Worm (Caenorhabditis elegans) whole organism, young adult: ENCODE measurements around the gene cng-3.
A peak's percentile ranks its signal among the peaks of the same experiment; 100 is the strongest.

ENCODE experiments used
- B0019.2 ChIP-seq: fragments of 200-800 bp; sonication (Bioruptor generic); conservative IDR thresholded peaks from 2 replicates; pipeline ENCODE4 v1.3.6; 2022; ENCODE audit warnings: missing genetic modification reagents, missing genetic modification characterization, missing compliant biosample characterization
- B0336.3 ChIP-seq: fragments of 200-800 bp; sonication (Bioruptor generic); IDR thresholded peaks from 2 replicates; pipeline ENCODE4 v1.3.6; 2022; ENCODE audit warnings: missing genetic modification characterization, missing compliant biosample characterization
- C17E4.6 ChIP-seq: fragments of 200-800 bp; sonication (Bioruptor generic); IDR thresholded peaks from 2 replicates; pipeline ENCODE4 v1.3.6; 2022; ENCODE audit warnings: missing genetic modification reagents, missing genetic modification characterization, missing compliant biosample characterization
- F33H1.4 ChIP-seq: fragments of 200-800 bp; sonication (Bioruptor generic); IDR thresholded peaks from 2 replicates; pipeline ENCODE4 v1.3.6; 2022; ENCODE audit warnings: missing genetic modification reagents, missing genetic modification characterization, missing compliant biosample characterization
- Y56A3A.18 ChIP-seq: fragments of 200-800 bp; sonication (Bioruptor generic); IDR thresholded peaks from 2 replicates; pipeline ENCODE4 v1.3.6; 2022; ENCODE audit warnings: missing genetic modification reagents, missing genetic modification characterization, missing compliant biosample characterization
- Y79H2A.3 ChIP-seq: fragments of 200-800 bp; sonication (Bioruptor generic); conservative IDR thresholded peaks from 2 replicates; pipeline ENCODE4 v1.3.6; 2022; ENCODE audit warnings: missing genetic modification reagents, missing genetic modification characterization, missing compliant biosample characterization
- ZK185.1 ChIP-seq: sonication (generic microtip); optimal IDR thresholded peaks from 2 replicates; lab custom pipeline; 2016; ENCODE audit warnings: mild to moderate bottlenecking, missing genetic modification characterization, missing compliant biosample characterization; ENCODE audit not compliant: poor library complexity, severe bottlenecking
- atf-7 ChIP-seq: sonication (generic microtip); optimal IDR thresholded peaks from 2 replicates; lab custom pipeline; 2017; ENCODE audit warnings: mild to moderate bottlenecking, missing genetic modification characterization, missing compliant biosample characterization
- athp-1 ChIP-seq: sonication (generic microtip); optimal IDR thresholded peaks from 2 replicates; lab custom pipeline; 2017; ENCODE audit warnings: mild to moderate bottlenecking, missing genetic modification characterization, missing compliant biosample characterization
- attf-6 ChIP-seq: fragments of 200-800 bp; sonication (Bioruptor generic); IDR thresholded peaks from 2 replicates; pipeline ENCODE4 v1.3.6; 2022; ENCODE audit warnings: missing genetic modification reagents, missing genetic modification characterization, missing compliant biosample characterization
- cebp-1 ChIP-seq, 2 experiments: fragments of 200-800 bp in 1 of 2; sonication (Bioruptor generic) in 1 of 2; sonication (generic microtip) in 1 of 2; IDR thresholded peaks in 1 of 2; optimal IDR thresholded peaks in 1 of 2; 2 replicates each; pipeline versions ENCODE4 v1.3.6 to Lab custom; 2017 to 2022; ENCODE audit warnings: missing compliant biosample characterization in 2 of 2, missing genetic modification characterization in 2 of 2, mild to moderate bottlenecking in 1 of 2, missing genetic modification reagents in 1 of 2, moderate library complexity in 1 of 2
- ceh-58 ChIP-seq: fragments of 200-800 bp; sonication (Bioruptor generic); IDR thresholded peaks from 2 replicates; pipeline ENCODE4 v1.3.6; 2022; ENCODE audit warnings: missing genetic modification characterization, missing compliant biosample characterization
- dpl-1 ChIP-seq: fragments of 150-350 bp; optimal IDR thresholded peaks from 2 replicates; lab custom pipeline; 2014; ENCODE audit warnings: missing biosample characterization, missing genetic modification reagents, missing genetic modification characterization
- egrh-3 ChIP-seq: fragments of 200-800 bp; sonication (Bioruptor generic); IDR thresholded peaks from 2 replicates; pipeline ENCODE4 v1.3.6; 2022; ENCODE audit warnings: missing genetic modification reagents, missing genetic modification characterization, missing compliant biosample characterization
- hsf-1 ChIP-seq: fragments of 200-800 bp; sonication (Bioruptor generic); IDR thresholded peaks from 2 replicates; pipeline ENCODE4 v1.3.6; 2022; ENCODE audit warnings: missing genetic modification reagents, missing genetic modification characterization, missing compliant biosample characterization
- lin-54 ChIP-seq: fragments of 200-800 bp; sonication (Bioruptor generic); optimal IDR thresholded peaks from 2 replicates; lab custom pipeline; 2018; ENCODE audit warnings: mild to moderate bottlenecking, missing genetic modification characterization, missing compliant biosample characterization
- madf-8 ChIP-seq: fragments of 200-800 bp; sonication (Bioruptor generic); conservative IDR thresholded peaks from 2 replicates; pipeline ENCODE4 v1.3.6; 2022; ENCODE audit warnings: missing genetic modification reagents, missing genetic modification characterization, missing compliant biosample characterization
- nfyb-1 ChIP-seq: fragments of 200-800 bp; sonication (Bioruptor generic); IDR thresholded peaks from 2 replicates; pipeline ENCODE4 v1.3.6; 2022; ENCODE audit warnings: missing genetic modification reagents, missing genetic modification characterization, missing compliant biosample characterization
- nhr-80 ChIP-seq: sonication (generic microtip); optimal IDR thresholded peaks from 2 replicates; lab custom pipeline; 2016; ENCODE audit warnings: missing genetic modification characterization, missing compliant biosample characterization
- pbrm-1 ChIP-seq: fragments of 200-800 bp; sonication (Bioruptor generic); IDR thresholded peaks from 2 replicates; pipeline ENCODE4 v1.3.6; 2022; ENCODE audit warnings: missing genetic modification reagents, missing genetic modification characterization, missing compliant biosample characterization
- sea-2 ChIP-seq: fragments of 200-800 bp; sonication (Bioruptor generic); IDR thresholded peaks from 2 replicates; pipeline ENCODE4 v1.3.6; 2022; ENCODE audit warnings: missing genetic modification characterization, missing compliant biosample characterization
- somi-1 ChIP-seq: fragments of 200-800 bp; sonication (Bioruptor generic); optimal IDR thresholded peaks from 2 replicates; lab custom pipeline; 2018; ENCODE audit warnings: mild to moderate bottlenecking, missing genetic modification characterization, missing compliant biosample characterization
- tbx-9 ChIP-seq: sonication (generic microtip); optimal IDR thresholded peaks from 2 replicates; lab custom pipeline; 2016; ENCODE audit warnings: borderline replicate concordance, missing genetic modification characterization, inconsistent platforms, missing compliant biosample characterization
- tlf-1 ChIP-seq: fragments of 200-800 bp; sonication (Bioruptor generic); optimal IDR thresholded peaks from 2 replicates; lab custom pipeline; 2018; ENCODE audit warnings: mild to moderate bottlenecking, missing genetic modification characterization, missing compliant biosample characterization
- xnd-1 ChIP-seq: sonication (generic microtip); optimal IDR thresholded peaks from 2 replicates; lab custom pipeline; 2016; ENCODE audit warnings: missing genotype, missing genetic modification reagents, missing genetic modification characterization, missing compliant biosample characterization
- zim-3 ChIP-seq: sonication (generic microtip); optimal IDR thresholded peaks from 2 replicates; lab custom pipeline; 2017; ENCODE audit warnings: mild to moderate bottlenecking, missing genetic modification characterization, moderate library complexity, missing compliant biosample characterization

The cng-3 gene

ce11 chrIV:9438753-9439152, 42.1 kb downstream of the cng-3 start (continued):
- TF ChIP-seq hsf-1 (peak; percentile 49; the same call in 1 of the 2 replicates), somi-1 (GFP tag; lab: Kevin White, UChicago) (no peak), tlf-1 (peak; percentile 86), C17E4.6 (GFP tag; lab: Robert Waterston, UW) (no peak), cebp-1 (GFP tag; IDR thresholded peaks at IDR 0.05; lab: Robert Waterston, UW) (no peak), cebp-1 (tag; optimal IDR thresholded peaks at IDR 0.05; lab: Kevin White, UChicago) (peak; percentile 34), zim-3 (tag; lab: Kevin White, UChicago) (no peak), nfyb-1 (peak; percentile 77), egrh-3 (GFP tag; lab: Robert Waterston, UW) (no peak), lin-54 (GFP tag; lab: Kevin White, UChicago) (peak; percentile 27), B0019.2 (GFP tag; lab: Robert Waterston, UW) (no peak), ZK185.1 (tag; lab: Kevin White, UChicago) (peak; percentile 17), tbx-9 (tag; lab: Kevin White, UChicago) (no peak), Y79H2A.3 (GFP tag; lab: Robert Waterston, UW) (no peak), attf-6 (GFP tag; lab: Robert Waterston, UW) (peak; percentile 77), B0336.3 (GFP tag; lab: Robert Waterston, UW) (peak; percentile 93), Y56A3A.18 (GFP tag; lab: Robert Waterston, UW) (peak; percentile 83)

ce11 chrIV:9432327-9432726, 48.5 kb downstream of the cng-3 start:
- TF ChIP-seq xnd-1 (tag; lab: Kevin White, UChicago) (no peak), tlf-1 (no peak), madf-8 (no peak), nhr-80 (tag; lab: Kevin White, UChicago) (no peak), nfyb-1 (no peak), atf-7 (tag; lab: Kevin White, UChicago) (no peak), athp-1 (tag; lab: Kevin White, UChicago) (no peak), sea-2 (no peak), pbrm-1 (no peak), F33H1.4 (GFP tag; lab: Robert Waterston, UW) (no peak)

ce11 chrIV:9427959-9428358, 52.9 kb downstream of the cng-3 start, which contains the start of gene F59B8.1:
TSS of gene F59B8.1 (plus strand) at chrIV:9428259.
- TF ChIP-seq dpl-1 (GFP tag; lab: Kevin White, UChicago) (no peak), ceh-58 (no peak)
